In genomic region chr3R:12369793-12370642, dm6 we compare ENCODE assay signal across 1 fruit fly cellular context.
A peak's percentile ranks its signal among the peaks of the same experiment; 100 is the strongest.
TF ChIP-seq lines count a peak whose summit lies in the region.

No protein-coding gene starts in this region.

TF ChIP-seq in whole organism, embryonic, 481 proteins besides CTCF, POLR2A, EP300 and RAD21 (continued from another document):
- TF ChIP-seq br (optimal IDR thresholded peaks at IDR 0.05; lab: Kevin White, UChicago): no peak
- no peak for TF ChIP-seq Oaz (GFP tag; IDR thresholded peaks at IDR 0.05; lab: Robert Waterston, UW)
- TF ChIP-seq otp (GFP tag; IDR thresholded peaks at IDR 0.05; lab: Robert Waterston, UW): no peak
- peak; percentile 18 for TF ChIP-seq CG33213 (GFP tag; optimal IDR thresholded peaks at IDR 0.05; lab: Kevin White, UChicago)
- TF ChIP-seq slbo (GFP tag; IDR thresholded peaks at IDR 0.05; lab: Robert Waterston, UW): no peak; the same call in 1 of the 2 replicates
- peak; percentile 0 for TF ChIP-seq nau (GFP tag; optimal IDR thresholded peaks at IDR 0.05; lab: Kevin White, UChicago)
- TF ChIP-seq gfzf (GFP tag; optimal IDR thresholded peaks at IDR 0.05; lab: Kevin White, UChicago): no peak
- no peak for TF ChIP-seq row (GFP tag; IDR thresholded peaks at IDR 0.05; lab: Robert Waterston, UW)
- no peak for TF ChIP-seq H15 (GFP tag; IDR thresholded peaks at IDR 0.05; lab: Robert Waterston, UW)
- peak; percentile 30 for TF ChIP-seq zen (tag; optimal IDR thresholded peaks at IDR 0.05; lab: Kevin White, UChicago)
- TF ChIP-seq MTF-1 (GFP tag; optimal IDR thresholded peaks at IDR 0.05; lab: Kevin White, UChicago; ENCODE audit: borderline replicate concordance): peak; percentile 62
- TF ChIP-seq zfh1 (GFP tag; IDR thresholded peaks at IDR 0.05; lab: Robert Waterston, UW): no peak
- no peak for TF ChIP-seq CG7963 (GFP tag; IDR thresholded peaks at IDR 0.05; lab: Robert Waterston, UW; ENCODE audit: partially characterized antibody)
- no peak for TF ChIP-seq tin (GFP tag; optimal IDR thresholded peaks at IDR 0.05; lab: Kevin White, UChicago)
- no peak for TF ChIP-seq Taf1 (GFP tag; IDR thresholded peaks at IDR 0.05; lab: Robert Waterston, UW)
- TF ChIP-seq bsh (GFP tag; optimal IDR thresholded peaks at IDR 0.05; lab: Kevin White, UChicago): no peak
- TF ChIP-seq CG7987 (GFP tag; optimal IDR thresholded peaks at IDR 0.05; lab: Kevin White, UChicago): no peak
- TF ChIP-seq Mes4 (GFP tag; optimal IDR thresholded peaks at IDR 0.05; lab: Kevin White, UChicago): no peak
- TF ChIP-seq hkb (optimal IDR thresholded peaks at IDR 0.05; lab: Kevin White, UChicago): no peak
- TF ChIP-seq hkb (GFP tag; IDR thresholded peaks at IDR 0.05; lab: Robert Waterston, UW): no peak
- no peak for TF ChIP-seq lov (optimal IDR thresholded peaks at IDR 0.05; lab: Kevin White, UChicago)
- no peak for TF ChIP-seq lov (GFP tag; IDR thresholded peaks at IDR 0.05; lab: Robert Waterston, UW)
- 0 out of 2 replicates have a peak, but pooled peaks have one; percentile 1 for TF ChIP-seq Ptx1 (GFP tag; IDR thresholded peaks at IDR 0.05; lab: Robert Waterston, UW)
- TF ChIP-seq Scr (GFP tag; IDR thresholded peaks at IDR 0.05; lab: Robert Waterston, UW; ENCODE audit: partially characterized antibody): no peak
- no peak for TF ChIP-seq CG10462 (GFP tag; optimal IDR thresholded peaks at IDR 0.05; lab: Kevin White, UChicago)
- no peak for TF ChIP-seq CG10209 (GFP tag; optimal IDR thresholded peaks at IDR 0.05; lab: Kevin White, UChicago)
- TF ChIP-seq ash1 (GFP tag; optimal IDR thresholded peaks at IDR 0.05; lab: Kevin White, UChicago): no peak
- TF ChIP-seq CG43689 (GFP tag; IDR thresholded peaks at IDR 0.05; lab: Robert Waterston, UW): no peak
- no peak for TF ChIP-seq CG2712 (tag; optimal IDR thresholded peaks at IDR 0.05; lab: Kevin White, UChicago)
- TF ChIP-seq CG9797 (GFP tag; optimal IDR thresholded peaks at IDR 0.05; lab: Kevin White, UChicago): no peak
- TF ChIP-seq slou (GFP tag; optimal IDR thresholded peaks at IDR 0.05; lab: Kevin White, UChicago): no peak
- TF ChIP-seq CG10147 (GFP tag; optimal IDR thresholded peaks at IDR 0.05; lab: Kevin White, UChicago): no peak
- TF ChIP-seq CG1603 (tag; optimal IDR thresholded peaks at IDR 0.05; lab: Kevin White, UChicago): no peak
- no peak for TF ChIP-seq dysf (GFP tag; IDR thresholded peaks at IDR 0.05; lab: Robert Waterston, UW)
- no peak for TF ChIP-seq CG10274 (GFP tag; optimal IDR thresholded peaks at IDR 0.05; lab: Kevin White, UChicago)
- no peak for TF ChIP-seq zfh2 (GFP tag; optimal IDR thresholded peaks at IDR 0.05; lab: Kevin White, UChicago)
- no peak for TF ChIP-seq Dad (GFP tag; optimal IDR thresholded peaks at IDR 0.05; lab: Kevin White, UChicago)
- no peak for TF ChIP-seq Sox100B (GFP tag; optimal IDR thresholded peaks at IDR 0.05; lab: Kevin White, UChicago)
- no peak for TF ChIP-seq CG7745 (tag; optimal IDR thresholded peaks at IDR 0.05; lab: Kevin White, UChicago)
- TF ChIP-seq HLH4C (GFP tag; IDR thresholded peaks at IDR 0.05; lab: Robert Waterston, UW; ENCODE audit: partially characterized antibody): no peak
- no peak for TF ChIP-seq CG31441 (GFP tag; IDR thresholded peaks at IDR 0.05; lab: Robert Waterston, UW)
- TF ChIP-seq CG3281 (GFP tag; optimal IDR thresholded peaks at IDR 0.05; lab: Kevin White, UChicago): peak; percentile 2
- TF ChIP-seq pros (GFP tag; optimal IDR thresholded peaks at IDR 0.05; lab: Kevin White, UChicago): no peak
- TF ChIP-seq al (GFP tag; IDR thresholded peaks at IDR 0.05; lab: Robert Waterston, UW): no peak
- no peak for TF ChIP-seq phol (tag; optimal IDR thresholded peaks at IDR 0.05; lab: Kevin White, UChicago)
- no peak for TF ChIP-seq Tbp (GFP tag; optimal IDR thresholded peaks at IDR 0.05; lab: Kevin White, UChicago)
- TF ChIP-seq Dip3 (GFP tag; optimal IDR thresholded peaks at IDR 0.05; lab: Kevin White, UChicago): no peak
- TF ChIP-seq CG17802 (tag; optimal IDR thresholded peaks at IDR 0.05; lab: Kevin White, UChicago): no peak
- TF ChIP-seq CG3838 (GFP tag; optimal IDR thresholded peaks at IDR 0.05; lab: Kevin White, UChicago): no peak
- TF ChIP-seq mld (GFP tag; IDR thresholded peaks at IDR 0.05; lab: Robert Waterston, UW; ENCODE audit: partially characterized antibody): no peak
- no peak for TF ChIP-seq CG10543 (GFP tag; optimal IDR thresholded peaks at IDR 0.05; lab: Kevin White, UChicago)
- TF ChIP-seq CG12071 (GFP tag; optimal IDR thresholded peaks at IDR 0.05; lab: Kevin White, UChicago): no peak
- peak; percentile 67 for TF ChIP-seq CG15696 (tag; optimal IDR thresholded peaks at IDR 0.05; lab: Kevin White, UChicago)
- no peak for TF ChIP-seq her (GFP tag; optimal IDR thresholded peaks at IDR 0.05; lab: Kevin White, UChicago)
- no peak for TF ChIP-seq C15 (GFP tag; IDR thresholded peaks at IDR 0.05; lab: Robert Waterston, UW)
- no peak for TF ChIP-seq esg (GFP tag; conservative IDR thresholded peaks at IDR 0.05; lab: Robert Waterston, UW)
- no peak for TF ChIP-seq Hr39 (optimal IDR thresholded peaks at IDR 0.05; lab: Kevin White, UChicago)
- no peak for TF ChIP-seq CG10959 (GFP tag; IDR thresholded peaks at IDR 0.05; lab: Robert Waterston, UW)
- TF ChIP-seq CG31388 (GFP tag; optimal IDR thresholded peaks at IDR 0.05; lab: Kevin White, UChicago): peak; percentile 2
- TF ChIP-seq Kr (GFP tag; optimal IDR thresholded peaks at IDR 0.05; lab: Kevin White, UChicago): no peak
- TF ChIP-seq grau (tag; optimal IDR thresholded peaks at IDR 0.05; lab: Kevin White, UChicago): no peak
- TF ChIP-seq Trl (optimal IDR thresholded peaks at IDR 0.05; lab: Kevin White, UChicago): no peak
- TF ChIP-seq Trl (GFP tag; optimal IDR thresholded peaks at IDR 0.05; lab: Kevin White, UChicago): no peak
- no peak for TF ChIP-seq Gug (GFP tag; IDR thresholded peaks at IDR 0.05; lab: Robert Waterston, UW)
- no peak for TF ChIP-seq maf-S (GFP tag; optimal IDR thresholded peaks at IDR 0.05; lab: Kevin White, UChicago)
- TF ChIP-seq vvl (GFP tag; IDR thresholded peaks at IDR 0.05; lab: Robert Waterston, UW): no peak
- TF ChIP-seq CG15073 (GFP tag; optimal IDR thresholded peaks at IDR 0.05; lab: Kevin White, UChicago): no peak
- TF ChIP-seq ab (GFP tag; optimal IDR thresholded peaks at IDR 0.05; lab: Kevin White, UChicago): no peak
- no peak for TF ChIP-seq CG10321 (GFP tag; IDR thresholded peaks at IDR 0.05; lab: Robert Waterston, UW)
- TF ChIP-seq psq (GFP tag; optimal IDR thresholded peaks at IDR 0.05; lab: Kevin White, UChicago): no peak
- no peak for TF ChIP-seq Spps (tag; optimal IDR thresholded peaks at IDR 0.05; lab: Kevin White, UChicago)
- TF ChIP-seq CG3726 (GFP tag; IDR thresholded peaks at IDR 0.05; lab: Robert Waterston, UW): no peak
- peak in 1 of 2 experiments; percentile 13 for TF ChIP-seq eve (GFP tag; optimal IDR thresholded peaks at IDR 0.05; lab: Kevin White, UChicago)
- no peak for TF ChIP-seq Ssrp (tag; optimal IDR thresholded peaks at IDR 0.05; lab: Kevin White, UChicago)
- no peak for TF ChIP-seq stc (GFP tag; IDR thresholded peaks at IDR 0.05; lab: Robert Waterston, UW)
- TF ChIP-seq CG6175 (GFP tag; IDR thresholded peaks at IDR 0.05; lab: Robert Waterston, UW): no peak
- no peak for TF ChIP-seq amos (GFP tag; IDR thresholded peaks at IDR 0.05; lab: Robert Waterston, UW; ENCODE audit: partially characterized antibody)
- no peak for TF ChIP-seq Max (GFP tag; optimal IDR thresholded peaks at IDR 0.05; lab: Kevin White, UChicago)
- peak; percentile 47 for TF ChIP-seq CG6813 (GFP tag; optimal IDR thresholded peaks at IDR 0.05; lab: Kevin White, UChicago)
- no peak for TF ChIP-seq nmo (GFP tag; optimal IDR thresholded peaks at IDR 0.05; lab: Kevin White, UChicago)
- TF ChIP-seq kni (GFP tag; optimal IDR thresholded peaks at IDR 0.05; lab: Kevin White, UChicago): no peak
- no peak for TF ChIP-seq da (GFP tag; optimal IDR thresholded peaks at IDR 0.05; lab: Kevin White, UChicago)
- TF ChIP-seq CG6854 (GFP tag; optimal IDR thresholded peaks at IDR 0.05; lab: Kevin White, UChicago): no peak
- TF ChIP-seq stwl (tag; optimal IDR thresholded peaks at IDR 0.05; lab: Kevin White, UChicago): peak; percentile 23
- TF ChIP-seq CG11093 (GFP tag; IDR thresholded peaks at IDR 0.05; lab: Robert Waterston, UW): no peak
- no peak for TF ChIP-seq CG1647 (GFP tag; optimal IDR thresholded peaks at IDR 0.05; lab: Kevin White, UChicago)
- no peak for TF ChIP-seq pzg (GFP tag; optimal IDR thresholded peaks at IDR 0.05; lab: Kevin White, UChicago)
- no peak for TF ChIP-seq E2f2 (GFP tag; IDR thresholded peaks at IDR 0.05; lab: Robert Waterston, UW)
- TF ChIP-seq unpg (GFP tag; optimal IDR thresholded peaks at IDR 0.05; lab: Kevin White, UChicago): no peak
- TF ChIP-seq E2f1 (GFP tag; IDR thresholded peaks at IDR 0.05; lab: Robert Waterston, UW): no peak
- no peak for TF ChIP-seq MBD-R2 (GFP tag; IDR thresholded peaks at IDR 0.05; lab: Robert Waterston, UW)
- no peak for TF ChIP-seq caup (GFP tag; optimal IDR thresholded peaks at IDR 0.05; lab: Kevin White, UChicago; ENCODE audit: severe bottlenecking)
- no peak for TF ChIP-seq Hand (GFP tag; optimal IDR thresholded peaks at IDR 0.05; lab: Kevin White, UChicago)
- no peak for TF ChIP-seq Vsx1 (GFP tag; optimal IDR thresholded peaks at IDR 0.05; lab: Kevin White, UChicago)
- TF ChIP-seq fu2 (GFP tag; optimal IDR thresholded peaks at IDR 0.05; lab: Kevin White, UChicago): no peak
- no peak for TF ChIP-seq Atf-2 (GFP tag; optimal IDR thresholded peaks at IDR 0.05; lab: Kevin White, UChicago)
- no peak for TF ChIP-seq CG13424 (tag; optimal IDR thresholded peaks at IDR 0.05; lab: Kevin White, UChicago)
